Worm (Caenorhabditis elegans): ENCODE results near the gene ebax-1.

Gene ebax-1

DNA sequence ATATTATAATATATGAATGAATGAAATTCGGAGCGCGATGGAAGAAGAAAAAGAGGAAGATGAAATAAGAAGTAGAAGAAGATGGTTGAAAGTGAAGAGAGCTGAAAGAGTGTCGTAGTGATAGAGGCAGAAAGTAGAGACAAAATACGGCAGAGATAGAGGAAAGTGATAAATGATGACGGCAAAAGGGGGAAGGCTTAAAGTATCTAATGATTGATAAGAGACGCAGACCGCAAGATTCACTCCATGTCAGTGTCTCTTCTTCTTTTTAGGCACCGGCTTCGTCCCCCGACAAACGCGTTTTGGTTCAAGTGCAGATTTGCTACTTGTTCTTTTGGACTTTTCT, 55.6 kb downstream of the ebax-1 start:
- no peak for TF ChIP-seq lin-38 (GFP tag; IDR thresholded peaks at IDR 0.05)
- no peak for TF ChIP-seq F26F4.8 (GFP tag; conservative IDR thresholded peaks at IDR 0.05)
- no peak for TF ChIP-seq fos-1 (tag; optimal IDR thresholded peaks at IDR 0.05)
- no peak for TF ChIP-seq spr-1 (tag; optimal IDR thresholded peaks at IDR 0.05)
- TF ChIP-seq ztf-11 (tag; optimal IDR thresholded peaks at IDR 0.05), result no peak
- no peak for TF ChIP-seq duxl-1 (tag; optimal IDR thresholded peaks at IDR 0.05; ENCODE audit: poor library complexity)
- no peak for TF ChIP-seq zfp-3 (GFP tag; conservative IDR thresholded peaks at IDR 0.05)
- TF ChIP-seq cey-2 (tag; optimal IDR thresholded peaks at IDR 0.05; ENCODE audit: borderline replicate concordance, insufficient read depth), result peak; percentile 17
- TF ChIP-seq daf-16 (GFP tag; optimal IDR thresholded peaks at IDR 0.05), result no peak
- TF ChIP-seq daf-16 (tag; optimal IDR thresholded peaks at IDR 0.05), result peak; percentile 52
- TF ChIP-seq unc-62 (GFP tag; optimal IDR thresholded peaks at IDR 0.05 in 1 of 2), result peak in 1 of 2 experiments; percentile 99
- TF ChIP-seq unc-62 (tag; optimal IDR thresholded peaks at IDR 0.05), result no peak
- TF ChIP-seq nhr-48 (tag; optimal IDR thresholded peaks at IDR 0.05), result peak; percentile 47
- peak; percentile 72 for TF ChIP-seq mep-1 (tag; optimal IDR thresholded peaks at IDR 0.05)
- no peak for TF ChIP-seq lin-15B (tag; optimal IDR thresholded peaks at IDR 0.05)
- peak; percentile 96 for TF ChIP-seq nhr-28 (tag; optimal IDR thresholded peaks at IDR 0.05)
- TF ChIP-seq tra-1 (GFP tag; IDR thresholded peaks at IDR 0.05), result peak; percentile 47; the same call in 1 of the 2 replicates
- peak; percentile 32 for TF ChIP-seq mes-2 (tag; optimal IDR thresholded peaks at IDR 0.05; ENCODE audit: poor library complexity, severe bottlenecking)
- TF ChIP-seq mdl-1 (tag; optimal IDR thresholded peaks at IDR 0.05), result peak in 1 of 2 experiments; percentile 33
- peak; percentile 32 for TF ChIP-seq lin-13 (GFP tag; optimal IDR thresholded peaks at IDR 0.05)
- peak; percentile 86 for TF ChIP-seq ceh-20 (GFP tag; IDR thresholded peaks at IDR 0.05)
- peak; percentile 51 for TF ChIP-seq T20F7.1 (GFP tag; optimal IDR thresholded peaks at IDR 0.05)
- TF ChIP-seq mxl-3 (GFP tag; optimal IDR thresholded peaks at IDR 0.05), result peak; percentile 52
- TF ChIP-seq nhr-25 (tag; optimal IDR thresholded peaks at IDR 0.05; ENCODE audit: borderline replicate concordance, insufficient read depth), result peak; percentile 93
- peak; percentile 82 for TF ChIP-seq nhr-77 (tag; optimal IDR thresholded peaks at IDR 0.05)
- TF ChIP-seq lin-1 (GFP tag; IDR thresholded peaks at IDR 0.05), result 0 out of 2 replicates have a peak, but pooled peaks have one; percentile 46
- TF ChIP-seq dmd-9 (GFP tag; IDR thresholded peaks at IDR 0.05), result no peak
- TF ChIP-seq hif-1 (tag; optimal IDR thresholded peaks at IDR 0.05), result peak in 1 of 2 experiments; percentile 28
- TF ChIP-seq nhr-11 (tag; optimal IDR thresholded peaks at IDR 0.05), result peak; percentile 94
- no peak for TF ChIP-seq ceh-28 (tag; optimal IDR thresholded peaks at IDR 0.05)
- no peak for TF ChIP-seq snpc-4 (tag; optimal IDR thresholded peaks at IDR 0.05)
- no peak for TF ChIP-seq Y48G9A.11 (GFP tag; IDR thresholded peaks at IDR 0.05)
- peak; percentile 86 for TF ChIP-seq hlh-11 (tag; optimal IDR thresholded peaks at IDR 0.05)
- TF ChIP-seq F37D6.2 (tag; optimal IDR thresholded peaks at IDR 0.05), result no peak
- TF ChIP-seq lsy-2 (tag; optimal IDR thresholded peaks at IDR 0.05), result peak; percentile 18 to 51
- no peak for TF ChIP-seq zag-1 (tag; optimal IDR thresholded peaks at IDR 0.05)
- TF ChIP-seq Y5F2A.4 (GFP tag; optimal IDR thresholded peaks at IDR 0.05), result no peak
- peak; percentile 67 for TF ChIP-seq nhr-10 (tag; optimal IDR thresholded peaks at IDR 0.05)
- TF ChIP-seq egl-27 (tag; optimal IDR thresholded peaks at IDR 0.05), result no peak
- no peak for TF ChIP-seq arid-1 (GFP tag; conservative IDR thresholded peaks at IDR 0.05)
- no peak for TF ChIP-seq tag-97 (GFP tag; IDR thresholded peaks at IDR 0.05)
- TF ChIP-seq php-3 (GFP tag; IDR thresholded peaks at IDR 0.05), result peak; percentile 66; the same call in 1 of the 2 replicates
- peak; percentile 90 for TF ChIP-seq pqm-1 (tag; optimal IDR thresholded peaks at IDR 0.05)
- TF ChIP-seq hlh-30 (tag; optimal IDR thresholded peaks at IDR 0.05; ENCODE audit: insufficient read depth), result peak; percentile 60
- TF ChIP-seq ama-1 (optimal IDR thresholded peaks at IDR 0.05), result no peak
- TF ChIP-seq gei-8 (GFP tag; optimal IDR thresholded peaks at IDR 0.05), result no peak
- TF ChIP-seq dmd-6 (GFP tag; IDR thresholded peaks at IDR 0.05), result peak; percentile 79
- TF ChIP-seq dve-1 (tag; optimal IDR thresholded peaks at IDR 0.05; ENCODE audit: insufficient read depth), result peak; percentile 88
- 0 out of 2 replicates have a peak, but pooled peaks have one; percentile 28 for TF ChIP-seq saeg-2 (GFP tag; IDR thresholded peaks at IDR 0.05)
- TF ChIP-seq egl-43 (GFP tag; IDR thresholded peaks at IDR 0.05), result 0 out of 2 replicates have a peak, but pooled peaks have one; percentile 2

Measured in whole organism, L4 larva.